Fruit fly (Drosophila melanogaster): ENCODE results near the gene CG31815.

dm6 chr2L:16647773-16648172 lies 42.2 kb downstream of the CG31815 start:
- no peak for TF ChIP-seq Mnt (GFP tag; optimal IDR thresholded peaks at IDR 0.05)
- TF ChIP-seq CG1620 (GFP tag; optimal IDR thresholded peaks at IDR 0.05): no peak
- no peak for TF ChIP-seq Crg-1 (GFP tag; optimal IDR thresholded peaks at IDR 0.05)
- no peak for TF ChIP-seq pad (GFP tag; optimal IDR thresholded peaks at IDR 0.05)
- no peak for TF ChIP-seq CG33017 (tag; optimal IDR thresholded peaks at IDR 0.05)
- no peak for TF ChIP-seq CG7045 (GFP tag; optimal IDR thresholded peaks at IDR 0.05)
- TF ChIP-seq ovo (GFP tag; optimal IDR thresholded peaks at IDR 0.05): no peak
- no peak for TF ChIP-seq toe (GFP tag; optimal IDR thresholded peaks at IDR 0.05)
- TF ChIP-seq kay (GFP tag; ENCODE audit: borderline replicate concordance): peak; percentile 39
- TF ChIP-seq cnc (optimal IDR thresholded peaks at IDR 0.05): no peak
- no peak for TF ChIP-seq CG12768 (GFP tag; optimal IDR thresholded peaks at IDR 0.05)
- peak; percentile 15 for TF ChIP-seq CG5204 (GFP tag; optimal IDR thresholded peaks at IDR 0.05)
- TF ChIP-seq CG7101 (tag; optimal IDR thresholded peaks at IDR 0.05): no peak

Data from whole organism, adult.